Fruit fly (Drosophila melanogaster): ENCODE measurements around the gene CG14968.

The CG14968 gene

DNA sequence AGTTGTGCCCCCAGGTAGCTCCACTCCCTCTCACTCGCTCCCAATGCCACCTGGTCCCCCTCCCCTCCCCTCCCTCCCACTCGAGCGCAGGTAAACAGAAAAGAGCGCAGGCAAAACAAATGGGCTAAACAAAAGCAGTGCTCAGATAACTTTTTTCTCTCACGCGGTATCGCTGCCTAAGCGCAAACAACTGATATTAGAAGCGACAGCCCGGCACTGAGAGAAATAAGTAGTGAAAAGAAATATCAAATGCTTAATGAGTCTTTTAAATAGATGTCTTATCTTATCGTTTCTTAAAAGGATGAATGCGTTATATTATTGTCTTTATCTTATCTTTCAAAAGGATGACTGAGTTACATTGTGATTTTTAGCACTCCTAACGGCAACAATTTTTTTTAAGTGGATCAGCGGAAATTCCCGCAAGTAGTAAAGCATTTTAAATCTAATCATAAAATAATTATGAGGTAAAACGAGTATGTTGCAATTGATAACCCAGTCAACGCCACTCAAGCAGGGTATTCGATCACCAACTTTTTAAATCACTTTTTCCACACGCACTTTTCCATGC, 1.7 kb downstream of the CG14968 start (continued):
- no peak for TF ChIP-seq CG8478 (optimal IDR thresholded peaks at IDR 0.05)
- TF ChIP-seq Sry-β (GFP tag; optimal IDR thresholded peaks at IDR 0.05): peak; percentile 28
- peak; percentile 73 for TF ChIP-seq Drgx (GFP tag; IDR thresholded peaks at IDR 0.05)
- TF ChIP-seq CG4360 (GFP tag; IDR thresholded peaks at IDR 0.05): peak; percentile 18; the same call in 1 of the 2 replicates
- peak; percentile 84 for TF ChIP-seq pum (GFP tag; optimal IDR thresholded peaks at IDR 0.05)
- TF ChIP-seq odd (GFP tag; optimal IDR thresholded peaks at IDR 0.05): peak; percentile 91
- no peak; the same call in 2 of the 3 replicates for TF ChIP-seq sr (GFP tag; IDR thresholded peaks at IDR 0.05)
- TF ChIP-seq CG10209 (GFP tag; optimal IDR thresholded peaks at IDR 0.05): peak; percentile 92
- TF ChIP-seq zen (tag; optimal IDR thresholded peaks at IDR 0.05): peak; percentile 84
- peak; percentile 76 for TF ChIP-seq CG8359 (GFP tag; optimal IDR thresholded peaks at IDR 0.05; ENCODE audit: borderline replicate concordance)
- no peak for TF ChIP-seq CG2129 (GFP tag; IDR thresholded peaks at IDR 0.05; ENCODE audit: partially characterized antibody)
- peak; percentile 91 for TF ChIP-seq az2 (GFP tag; optimal IDR thresholded peaks at IDR 0.05)
- peak; percentile 91 for TF ChIP-seq CG17385 (GFP tag; optimal IDR thresholded peaks at IDR 0.05)
- TF ChIP-seq HmgD (GFP tag; optimal IDR thresholded peaks at IDR 0.05): peak; percentile 59
- TF ChIP-seq GATAe (GFP tag; conservative IDR thresholded peaks at IDR 0.05): peak; percentile 96
- TF ChIP-seq CG6813 (GFP tag; optimal IDR thresholded peaks at IDR 0.05): peak; percentile 89
- peak; percentile 84 for TF ChIP-seq CG3838 (GFP tag; optimal IDR thresholded peaks at IDR 0.05)
- TF ChIP-seq CG4854 (GFP tag; optimal IDR thresholded peaks at IDR 0.05): peak; percentile 86
- peak; percentile 79 for TF ChIP-seq Nf-YB (GFP tag; optimal IDR thresholded peaks at IDR 0.05)
- TF ChIP-seq CG10147 (GFP tag; optimal IDR thresholded peaks at IDR 0.05): peak; percentile 86
- TF ChIP-seq CG9609 (GFP tag; optimal IDR thresholded peaks at IDR 0.05): peak; percentile 88
- TF ChIP-seq CG12744 (GFP tag; optimal IDR thresholded peaks at IDR 0.05): peak; percentile 79
- TF ChIP-seq Scr (GFP tag; IDR thresholded peaks at IDR 0.05; ENCODE audit: partially characterized antibody): no peak
- peak; percentile 89 for TF ChIP-seq BtbVII (GFP tag; optimal IDR thresholded peaks at IDR 0.05)
- peak; percentile 74 for TF ChIP-seq D19B (GFP tag; optimal IDR thresholded peaks at IDR 0.05)
- TF ChIP-seq tx (GFP tag; optimal IDR thresholded peaks at IDR 0.05): peak; percentile 85
- peak; percentile 66 for TF ChIP-seq Lhr (GFP tag; optimal IDR thresholded peaks at IDR 0.05)
- peak; percentile 59; the same call in 1 of the 3 replicates for TF ChIP-seq jigr1 (GFP tag; IDR thresholded peaks at IDR 0.05)
- peak; percentile 88 for TF ChIP-seq CG15601 (tag; optimal IDR thresholded peaks at IDR 0.05)
- TF ChIP-seq Adf1 (GFP tag; IDR thresholded peaks at IDR 0.05): peak; percentile 77
- peak; percentile 84 for TF ChIP-seq CG11723 (GFP tag; optimal IDR thresholded peaks at IDR 0.05)
- peak in 1 of 2 experiments; percentile 27 for TF ChIP-seq insv (GFP tag; optimal IDR thresholded peaks at IDR 0.05)
- TF ChIP-seq Atf-2 (GFP tag; optimal IDR thresholded peaks at IDR 0.05): peak; percentile 86
- TF ChIP-seq jing (GFP tag; optimal IDR thresholded peaks at IDR 0.05): peak; percentile 86
- TF ChIP-seq nom (GFP tag; optimal IDR thresholded peaks at IDR 0.05): no peak
- TF ChIP-seq CG17829 (tag; optimal IDR thresholded peaks at IDR 0.05): peak; percentile 92
- peak; percentile 85 for TF ChIP-seq CG18764 (GFP tag; optimal IDR thresholded peaks at IDR 0.05)
- TF ChIP-seq pfk (GFP tag; optimal IDR thresholded peaks at IDR 0.05): no peak
- peak; percentile 92 for TF ChIP-seq CG14014 (GFP tag; IDR thresholded peaks at IDR 0.05)
- peak; percentile 71 for TF ChIP-seq Taf1 (GFP tag; IDR thresholded peaks at IDR 0.05)
- TF ChIP-seq Dp (GFP tag; optimal IDR thresholded peaks at IDR 0.05): no peak
- peak; percentile 93 for TF ChIP-seq Ptx1 (GFP tag; IDR thresholded peaks at IDR 0.05)
- peak; percentile 76 for TF ChIP-seq CG7987 (GFP tag; optimal IDR thresholded peaks at IDR 0.05)
- TF ChIP-seq CG17568 (GFP tag; optimal IDR thresholded peaks at IDR 0.05): peak; percentile 91
- TF ChIP-seq luna (GFP tag; optimal IDR thresholded peaks at IDR 0.05): peak; percentile 70
- TF ChIP-seq CG7745 (tag; optimal IDR thresholded peaks at IDR 0.05): peak; percentile 42
- peak; percentile 86 for TF ChIP-seq Mrtf (GFP tag; IDR thresholded peaks at IDR 0.05)
- peak; percentile 62; the same call in 2 of the 3 replicates for TF ChIP-seq z (GFP tag; IDR thresholded peaks at IDR 0.05)
- peak; percentile 70 for TF ChIP-seq Poxn (GFP tag; IDR thresholded peaks at IDR 0.05)
- peak; percentile 86 for TF ChIP-seq tin (GFP tag; optimal IDR thresholded peaks at IDR 0.05)

Measured in whole organism, embryonic.